Fruit fly (Drosophila melanogaster): ENCODE measurements around the gene CG32817.

CG32817 gene

DNA sequence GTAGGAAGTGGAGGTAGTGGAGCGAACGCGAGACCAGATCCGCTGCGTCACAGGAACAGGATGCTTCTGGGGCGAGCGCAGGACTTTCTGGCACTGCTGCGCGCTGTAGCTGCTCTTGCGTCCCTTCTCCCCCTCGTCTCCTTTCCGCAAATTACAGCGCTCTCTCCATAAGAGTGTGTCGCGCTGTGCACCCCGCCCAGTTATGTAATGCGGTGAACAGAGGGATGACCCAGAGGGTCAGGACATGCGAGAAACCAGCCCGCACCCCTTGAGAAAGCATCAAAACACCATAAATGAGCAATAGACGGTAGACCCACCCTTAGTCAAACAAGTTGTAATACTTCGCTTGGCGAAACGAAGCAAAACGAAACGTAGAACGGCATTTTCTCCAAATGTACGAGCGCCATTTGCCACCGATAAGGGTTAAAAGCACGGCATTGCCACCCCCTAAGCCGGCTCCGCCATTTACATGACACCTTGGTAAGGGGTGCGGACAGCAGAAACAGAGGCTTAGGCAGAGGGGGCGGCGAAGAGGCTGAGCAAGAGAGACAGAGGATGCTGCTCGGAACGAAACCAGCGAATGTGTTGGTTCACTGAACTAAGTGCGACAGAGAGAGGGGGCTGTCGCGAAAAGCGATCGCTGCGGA, 41.5 kb downstream of the CG32817 start (continued):
- TF ChIP-seq CG2129 (GFP tag; IDR thresholded peaks at IDR 0.05; ENCODE audit: partially characterized antibody) (no peak), CG31441 (GFP tag; IDR thresholded peaks at IDR 0.05) (no peak), CG31388 (GFP tag; optimal IDR thresholded peaks at IDR 0.05) (no peak), caup (GFP tag; optimal IDR thresholded peaks at IDR 0.05; ENCODE audit: severe bottlenecking) (no peak), repo (GFP tag; optimal IDR thresholded peaks at IDR 0.05) (no peak), CG5245 (GFP tag; optimal IDR thresholded peaks at IDR 0.05) (no peak), C15 (GFP tag; IDR thresholded peaks at IDR 0.05) (no peak), Blimp-1 (GFP tag; optimal IDR thresholded peaks at IDR 0.05) (no peak), CG3726 (GFP tag; IDR thresholded peaks at IDR 0.05) (no peak), Side (GFP tag; optimal IDR thresholded peaks at IDR 0.05) (no peak), CG8290 (GFP tag; optimal IDR thresholded peaks at IDR 0.05) (no peak), CG8290 (tag; optimal IDR thresholded peaks at IDR 0.05) (no peak), CG12155 (GFP tag; optimal IDR thresholded peaks at IDR 0.05) (no peak), CG9817 (tag; optimal IDR thresholded peaks at IDR 0.05) (no peak), onecut (GFP tag; IDR thresholded peaks at IDR 0.05) (no peak), bbx (GFP tag; IDR thresholded peaks at IDR 0.05; ENCODE audit: partially characterized antibody) (no peak), CG12942 (GFP tag; optimal IDR thresholded peaks at IDR 0.05) (no peak), croc (GFP tag; conservative IDR thresholded peaks at IDR 0.05) (no peak), Nf-YA (GFP tag; IDR thresholded peaks at IDR 0.05) (no peak), trh (GFP tag; optimal IDR thresholded peaks at IDR 0.05) (no peak), CG3995 (GFP tag; optimal IDR thresholded peaks at IDR 0.05) (no peak), toy (GFP tag; IDR thresholded peaks at IDR 0.05) (no peak), her (GFP tag; optimal IDR thresholded peaks at IDR 0.05) (no peak), CG5180 (GFP tag; optimal IDR thresholded peaks at IDR 0.05) (no peak), abd-A (tag; optimal IDR thresholded peaks at IDR 0.05) (peak; percentile 97), Chrac-16 (GFP tag; optimal IDR thresholded peaks at IDR 0.05) (no peak), Pdp1 (GFP tag; optimal IDR thresholded peaks at IDR 0.05) (peak in 1 of 2 experiments; percentile 77), sr (GFP tag; IDR thresholded peaks at IDR 0.05) (no peak), hbn (GFP tag; IDR thresholded peaks at IDR 0.05; ENCODE audit: partially characterized antibody) (0 out of 2 replicates have a peak, but pooled peaks have one; percentile 13), CG15601 (tag; optimal IDR thresholded peaks at IDR 0.05) (no peak), Scr (GFP tag; IDR thresholded peaks at IDR 0.05; ENCODE audit: partially characterized antibody) (no peak), cwo (GFP tag; optimal IDR thresholded peaks at IDR 0.05) (no peak), CG1647 (GFP tag; optimal IDR thresholded peaks at IDR 0.05) (no peak), CG13123 (GFP tag; optimal IDR thresholded peaks at IDR 0.05) (no peak), CG8944 (GFP tag; optimal IDR thresholded peaks at IDR 0.05) (no peak), Oli (tag; optimal IDR thresholded peaks at IDR 0.05) (no peak), CG10431 (GFP tag; optimal IDR thresholded peaks at IDR 0.05) (peak; percentile 26), CG7556 (GFP tag; optimal IDR thresholded peaks at IDR 0.05) (no peak), Dip3 (GFP tag; optimal IDR thresholded peaks at IDR 0.05) (no peak), Aef1 (GFP tag; IDR thresholded peaks at IDR 0.05) (no peak), Sin3A (optimal IDR thresholded peaks at IDR 0.05) (no peak), Dbx (GFP tag; IDR thresholded peaks at IDR 0.05) (no peak), dan (GFP tag; IDR thresholded peaks at IDR 0.05) (no peak), pfk (GFP tag; optimal IDR thresholded peaks at IDR 0.05) (peak; percentile 9), zf30C (GFP tag; optimal IDR thresholded peaks at IDR 0.05) (no peak), Optix (GFP tag; IDR thresholded peaks at IDR 0.05) (no peak), Xbp1 (GFP tag; optimal IDR thresholded peaks at IDR 0.05) (no peak), CG18619 (GFP tag; optimal IDR thresholded peaks at IDR 0.05) (no peak), stwl (tag; optimal IDR thresholded peaks at IDR 0.05) (no peak), ATbp (GFP tag; optimal IDR thresholded peaks at IDR 0.05) (no peak), CG3065 (GFP tag; optimal IDR thresholded peaks at IDR 0.05) (no peak)

Data from whole organism, embryonic.